Worm (Caenorhabditis elegans): ENCODE data around the gene C52E2.3.
"Not testable (repeated sequence)": the region's sequence is repeated elsewhere in the genome, so short reads cannot be mapped to it uniquely, and the experiment has no call there.

DNA sequence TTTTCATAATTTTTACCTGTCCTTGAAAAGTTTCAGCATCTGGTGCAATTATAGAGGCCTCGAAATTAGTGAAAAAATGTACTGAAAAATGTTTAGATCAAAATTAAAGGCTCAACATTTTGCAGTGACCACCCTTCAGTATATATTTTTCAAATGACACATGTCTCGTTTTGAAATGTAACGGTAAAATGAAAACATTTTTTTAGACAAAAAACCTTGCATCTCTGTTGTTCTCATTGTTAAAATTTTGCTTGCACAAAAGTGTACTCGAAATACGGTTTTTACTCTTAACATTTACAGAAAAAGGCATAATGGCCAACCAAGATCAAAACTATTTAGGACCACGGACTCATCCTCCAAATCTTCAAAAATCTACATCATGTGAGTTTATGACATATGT is 26.7 kb upstream of the C52E2.3 start, which contains the start of gene math-41:
- not testable (repeated sequence) for TF ChIP-seq mdl-1 (tag; optimal IDR thresholded peaks at IDR 0.05); nhr-77 (tag; optimal IDR thresholded peaks at IDR 0.05); fos-1 (tag; optimal IDR thresholded peaks at IDR 0.05); nhr-43 (tag; optimal IDR thresholded peaks at IDR 0.05; ENCODE audit: poor library complexity, severe bottlenecking); lin-15B (tag; optimal IDR thresholded peaks at IDR 0.05); ceh-82 (tag; optimal IDR thresholded peaks at IDR 0.05)
